Fruit fly (Drosophila melanogaster) S2 (cell line): ENCODE data around the gene Atg18b.

Source experiments
- CG8478 ChIP-seq: fragments of >200 bp; optimal IDR thresholded peaks from 2 replicates; lab custom pipeline; 2018
- CTCF ChIP-seq, 2 experiments: fragments of >200 bp; optimal IDR thresholded peaks; 2 replicates each; lab custom pipeline; 2018

- TF ChIP-seq CG8478: no peak
- TF ChIP-seq CTCF (optimal IDR thresholded peaks at IDR 0.05; lab: Kevin White, UChicago): no peak
Observed at dm6 chr2L:21162875-21163274, 57.5 kb downstream of the Atg18b start, which contains the start of gene Nbr.
